Worm (Caenorhabditis elegans): Measurements from ENCODE around the gene wdr-5.1.

The wdr-5.1 gene

DNA sequence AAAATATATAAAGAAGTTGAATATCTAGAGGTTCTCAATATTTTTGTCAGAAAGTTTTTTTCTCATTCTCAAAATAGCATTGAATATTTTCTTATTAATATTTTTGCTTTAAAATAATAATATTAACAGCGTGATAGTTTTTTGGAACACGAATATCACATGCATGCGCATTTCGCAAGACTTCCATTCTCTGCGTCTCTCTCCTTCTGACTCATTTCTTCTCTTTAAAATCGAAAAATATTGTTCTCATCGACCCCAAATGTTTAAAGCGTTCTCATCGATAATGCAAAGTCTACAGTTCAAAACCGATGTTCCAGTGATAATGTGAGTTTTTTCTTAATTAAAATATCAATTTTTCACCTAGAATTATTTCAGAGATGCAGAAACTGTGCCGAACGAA lies 1.7 kb upstream of the wdr-5.1 start, which contains the start of gene C14B1.3:
Gene C14B1.3 (plus strand): TSS at position 168 of the 400 bp plus-strand sequence.
- TF ChIP-seq ceh-82 (tag; optimal IDR thresholded peaks at IDR 0.05) (peak in 2 of 3 experiments; percentile 6 to 31), nhr-71 (tag; optimal IDR thresholded peaks at IDR 0.05) (peak; percentile 39), Y116A8C.19 (tag; optimal IDR thresholded peaks at IDR 0.05; ENCODE audit: borderline replicate concordance) (no peak), mep-1 (tag; optimal IDR thresholded peaks at IDR 0.05) (peak; percentile 3), elt-3 (tag; optimal IDR thresholded peaks at IDR 0.05) (peak in 1 of 6 experiments; percentile 21), dpl-1 (GFP tag; optimal IDR thresholded peaks at IDR 0.05) (peak in 1 of 3 experiments; percentile 28), mdl-1 (tag; optimal IDR thresholded peaks at IDR 0.05) (peak in 1 of 2 experiments; percentile 29), snu-23 (GFP tag; optimal IDR thresholded peaks at IDR 0.05) (peak; percentile 4), xbp-1 (tag; optimal IDR thresholded peaks at IDR 0.05) (peak; percentile 1), lsy-2 (tag; optimal IDR thresholded peaks at IDR 0.05) (peak; percentile 28 to 32), lin-14 (GFP tag; optimal IDR thresholded peaks at IDR 0.05) (peak; percentile 66), jun-1 (tag; optimal IDR thresholded peaks at IDR 0.05) (peak; percentile 17), ceh-88 (GFP tag; IDR thresholded peaks at IDR 0.05) (no peak), lin-35 (GFP tag; optimal IDR thresholded peaks at IDR 0.05) (peak; percentile 15 to 56), lir-3 (tag; optimal IDR thresholded peaks at IDR 0.05; ENCODE audit: poor library complexity) (no peak), efl-1 (optimal IDR thresholded peaks at IDR 0.05) (no peak), efl-1 (GFP tag; optimal IDR thresholded peaks at IDR 0.05 in 1 of 2) (peak; percentile 10 to 91), efl-3 (GFP tag; optimal IDR thresholded peaks at IDR 0.05) (no peak), zip-4 (GFP tag; optimal IDR thresholded peaks at IDR 0.05) (peak; percentile 30), sptf-1 (tag; optimal IDR thresholded peaks at IDR 0.05) (no peak), skn-1 (tag; optimal IDR thresholded peaks at IDR 0.05) (peak; percentile 87)

DNA sequence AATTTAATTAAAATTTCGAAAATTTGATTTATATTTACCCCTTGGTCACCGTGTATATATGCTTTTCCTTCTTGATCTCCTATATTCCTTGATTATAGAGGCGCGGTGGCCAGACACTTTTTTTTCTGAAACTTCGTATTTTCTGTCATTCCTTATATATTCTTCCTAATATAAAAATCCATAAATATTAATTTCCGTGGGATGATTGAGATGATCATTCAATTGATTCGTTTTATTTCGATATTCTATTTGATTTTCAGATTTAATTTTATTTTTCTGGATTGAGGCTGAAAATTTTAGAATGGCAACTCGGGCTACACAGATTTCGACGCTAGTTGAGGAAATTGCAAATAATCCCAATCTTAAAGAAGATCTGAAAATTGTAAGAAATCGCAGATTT lies 1.5 kb downstream of the wdr-5.1 start, which contains the start of gene dph-1:
Gene dph-1 (plus strand): TSS at position 301 of the 400 bp plus-strand sequence.
- TF ChIP-seq lir-3 (tag; optimal IDR thresholded peaks at IDR 0.05; ENCODE audit: poor library complexity) (no peak), ztf-4 (tag; optimal IDR thresholded peaks at IDR 0.05) (no peak), lin-35 (GFP tag; optimal IDR thresholded peaks at IDR 0.05) (no peak), nhr-237 (tag; optimal IDR thresholded peaks at IDR 0.05) (no peak), nhr-20 (tag; optimal IDR thresholded peaks at IDR 0.05) (no peak), tbx-2 (tag; optimal IDR thresholded peaks at IDR 0.05) (no peak), sup-37 (GFP tag; optimal IDR thresholded peaks at IDR 0.05) (no peak), hlh-17 (GFP tag; optimal IDR thresholded peaks at IDR 0.05; ENCODE audit: borderline replicate concordance) (no peak), fos-1 (tag; optimal IDR thresholded peaks at IDR 0.05) (no peak), pqm-1 (tag; optimal IDR thresholded peaks at IDR 0.05) (no peak), fkh-4 (tag; optimal IDR thresholded peaks at IDR 0.05; ENCODE audit: borderline replicate concordance) (no peak), grh-1 (GFP tag; IDR thresholded peaks at IDR 0.05) (no peak), nhr-84 (tag; optimal IDR thresholded peaks at IDR 0.05) (no peak), mdl-1 (tag; optimal IDR thresholded peaks at IDR 0.05) (no peak), lin-14 (GFP tag; optimal IDR thresholded peaks at IDR 0.05) (no peak), nhr-90 (tag; optimal IDR thresholded peaks at IDR 0.05; ENCODE audit: poor library complexity) (no peak), ceh-90 (tag; optimal IDR thresholded peaks at IDR 0.05) (no peak), ceh-8 (GFP tag; optimal IDR thresholded peaks at IDR 0.05) (no peak), elt-3 (tag; optimal IDR thresholded peaks at IDR 0.05) (no peak)

DNA sequence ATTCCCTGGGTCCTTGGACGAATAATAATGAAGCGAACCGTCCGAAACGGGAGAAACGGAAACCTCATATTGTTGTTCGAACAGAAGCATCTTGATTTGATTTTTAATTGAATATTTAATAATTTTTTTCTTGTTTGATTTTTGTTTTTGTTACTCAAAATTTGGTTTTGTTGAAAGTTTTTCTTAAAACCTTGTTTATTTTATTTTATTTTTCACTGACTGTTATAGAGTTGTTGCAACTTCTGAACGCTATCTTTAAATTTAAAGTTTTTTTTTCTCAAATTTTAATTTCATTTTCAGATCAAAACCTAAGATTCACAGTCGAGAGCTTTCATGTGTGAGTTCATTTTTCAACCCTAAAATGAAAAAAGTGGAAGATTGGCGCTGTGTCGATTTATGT lies 3.9 kb downstream of the wdr-5.1 start, which contains the start of gene alkb-8:
Gene alkb-8 (plus strand): TSS at position 301 of the 400 bp plus-strand sequence.
- TF ChIP-seq mdl-1 (tag; optimal IDR thresholded peaks at IDR 0.05) (no peak), zip-4 (GFP tag; optimal IDR thresholded peaks at IDR 0.05) (no peak), rnt-1 (tag; optimal IDR thresholded peaks at IDR 0.05) (no peak), lsy-2 (tag; optimal IDR thresholded peaks at IDR 0.05) (no peak), lin-14 (GFP tag; optimal IDR thresholded peaks at IDR 0.05) (no peak), elt-3 (tag; optimal IDR thresholded peaks at IDR 0.05) (no peak), swsn-7 (tag; optimal IDR thresholded peaks at IDR 0.05) (no peak), nhr-19 (GFP tag; conservative IDR thresholded peaks at IDR 0.05) (no peak), hlh-17 (GFP tag; optimal IDR thresholded peaks at IDR 0.05; ENCODE audit: borderline replicate concordance) (no peak), aly-2 (tag; optimal IDR thresholded peaks at IDR 0.05) (no peak), nhr-76 (tag; optimal IDR thresholded peaks at IDR 0.05) (no peak), sup-37 (GFP tag; optimal IDR thresholded peaks at IDR 0.05) (no peak), Y116A8C.19 (tag; optimal IDR thresholded peaks at IDR 0.05; ENCODE audit: borderline replicate concordance) (no peak), ceh-90 (tag; optimal IDR thresholded peaks at IDR 0.05) (no peak), nhr-90 (tag; optimal IDR thresholded peaks at IDR 0.05; ENCODE audit: poor library complexity) (no peak), fkh-4 (tag; optimal IDR thresholded peaks at IDR 0.05; ENCODE audit: borderline replicate concordance) (no peak), nhr-12 (tag; optimal IDR thresholded peaks at IDR 0.05) (no peak), pax-3 (tag; optimal IDR thresholded peaks at IDR 0.05) (no peak), unc-98 (GFP tag; IDR thresholded peaks at IDR 0.05) (no peak), ama-1 (optimal IDR thresholded peaks at IDR 0.05) (no peak)
